Fruit fly (Drosophila melanogaster) whole organism, pupa: ENCODE measurements around the gene CG4629.

Experiments
- CG12605 ChIP-seq: fragments of 200-800 bp; sonication (Bioruptor generic); IDR thresholded peaks from 2 replicates; pipeline ENCODE4 v1.3.6; 2022; ENCODE audit warnings: missing biosample characterization, missing genetic modification characterization
- CG13204 ChIP-seq: fragments of 200-800 bp; sonication (Bioruptor generic); optimal IDR thresholded peaks from 2 replicates; lab custom pipeline; 2018; ENCODE audit warnings: missing biosample characterization, mild to moderate bottlenecking, missing genetic modification characterization, moderate library complexity
- CG4496 ChIP-seq: fragments of 200-800 bp; sonication (Bioruptor generic); IDR thresholded peaks from 3 replicates; pipeline ENCODE4 v1.3.6; 2022; ENCODE audit warnings: missing biosample characterization, missing genetic modification characterization
- CG8301 ChIP-seq: fragments of 200-800 bp; sonication (Bioruptor generic); optimal IDR thresholded peaks from 2 replicates; lab custom pipeline; 2018; ENCODE audit warnings: missing biosample characterization, mild to moderate bottlenecking, missing genetic modification characterization
- D1 ChIP-seq: fragments of 200-800 bp; sonication (Bioruptor generic); optimal IDR thresholded peaks from 2 replicates; lab custom pipeline; 2018; ENCODE audit warnings: missing biosample characterization, mild to moderate bottlenecking, missing genetic modification characterization, moderate library complexity
- EcR ChIP-seq: fragments of 200-800 bp; sonication (Bioruptor generic); optimal IDR thresholded peaks from 3 replicates; lab custom pipeline; 2019; ENCODE audit warnings: missing biosample characterization, missing genetic modification characterization, mild to moderate bottlenecking, moderate library complexity, missing genetic modification reagents
- Pif1A ChIP-seq: fragments of 200-800 bp; sonication (Bioruptor generic); optimal IDR thresholded peaks from 3 replicates; lab custom pipeline; 2016; ENCODE audit warnings: missing biosample characterization, missing genetic modification characterization
- Snoo ChIP-seq: fragments of 200-800 bp; sonication (Bioruptor generic); optimal IDR thresholded peaks from 3 replicates; lab custom pipeline; 2017; ENCODE audit warnings: missing biosample characterization, mild to moderate bottlenecking, missing genetic modification characterization, inconsistent platforms
- rn ChIP-seq: fragments of 200-800 bp; sonication (Bioruptor generic); IDR thresholded peaks from 2 replicates; pipeline ENCODE4 v1.3.6; 2022; ENCODE audit warnings: missing biosample characterization, missing genetic modification characterization

DNA sequence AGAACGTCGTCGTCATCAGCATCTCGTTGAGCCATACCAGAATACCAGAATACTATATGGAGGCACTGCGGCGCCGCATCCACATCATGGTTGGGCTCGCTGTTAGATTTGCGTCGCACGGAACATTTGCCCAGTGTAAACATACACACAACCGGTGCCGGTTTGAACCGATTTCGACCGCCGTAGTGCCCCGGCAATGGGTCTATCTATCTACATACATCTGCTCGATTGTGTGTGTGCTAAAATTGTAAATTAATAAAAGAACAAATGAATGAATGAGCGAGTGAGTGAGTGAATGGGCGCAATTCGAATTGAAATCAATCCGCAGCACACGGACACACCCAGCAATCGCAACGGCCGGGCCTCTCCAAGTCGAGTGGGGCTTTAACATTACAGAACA is 23.1 kb upstream of the CG4629 start:
- TF ChIP-seq rn (GFP tag; lab: Robert Waterston, UW) (no peak), CG13204 (GFP tag; lab: Kevin White, UChicago) (no peak), CG8301 (no peak), D1 (tag; lab: Kevin White, UChicago) (no peak), Snoo (no peak), Pif1A (GFP tag; lab: Kevin White, UChicago) (no peak), CG4496 (GFP tag; lab: Robert Waterston, UW) (peak; percentile 25; the same call in 1 of the 3 replicates), EcR (GFP tag; lab: Kevin White, UChicago) (no peak), CG12605 (GFP tag; lab: Robert Waterston, UW) (0 out of 2 replicates have a peak, but pooled peaks have one; percentile 18)
